Worm (Caenorhabditis elegans): Measurements from ENCODE around the gene F19B6.1.

- TF ChIP-seq ceh-62 (tag; optimal IDR thresholded peaks at IDR 0.05), result no peak
- no peak for TF ChIP-seq aha-1 (tag)
- TF ChIP-seq Y48G9A.11 (GFP tag; IDR thresholded peaks at IDR 0.05), result no peak
- no peak for TF ChIP-seq ama-1 (optimal IDR thresholded peaks at IDR 0.05)
- no peak for TF ChIP-seq R02D3.7 (tag; optimal IDR thresholded peaks at IDR 0.05)
Measured at ce11 chrIV:12282157-12282789, 53.6 kb downstream of the F19B6.1 start, which contains the start of the genes C42C1.12 and C42C1.19.

All from whole organism, L4 larva.